Fruit fly (Drosophila melanogaster): Measurements from ENCODE around the gene CG33644.

Gene CG33644

DNA sequence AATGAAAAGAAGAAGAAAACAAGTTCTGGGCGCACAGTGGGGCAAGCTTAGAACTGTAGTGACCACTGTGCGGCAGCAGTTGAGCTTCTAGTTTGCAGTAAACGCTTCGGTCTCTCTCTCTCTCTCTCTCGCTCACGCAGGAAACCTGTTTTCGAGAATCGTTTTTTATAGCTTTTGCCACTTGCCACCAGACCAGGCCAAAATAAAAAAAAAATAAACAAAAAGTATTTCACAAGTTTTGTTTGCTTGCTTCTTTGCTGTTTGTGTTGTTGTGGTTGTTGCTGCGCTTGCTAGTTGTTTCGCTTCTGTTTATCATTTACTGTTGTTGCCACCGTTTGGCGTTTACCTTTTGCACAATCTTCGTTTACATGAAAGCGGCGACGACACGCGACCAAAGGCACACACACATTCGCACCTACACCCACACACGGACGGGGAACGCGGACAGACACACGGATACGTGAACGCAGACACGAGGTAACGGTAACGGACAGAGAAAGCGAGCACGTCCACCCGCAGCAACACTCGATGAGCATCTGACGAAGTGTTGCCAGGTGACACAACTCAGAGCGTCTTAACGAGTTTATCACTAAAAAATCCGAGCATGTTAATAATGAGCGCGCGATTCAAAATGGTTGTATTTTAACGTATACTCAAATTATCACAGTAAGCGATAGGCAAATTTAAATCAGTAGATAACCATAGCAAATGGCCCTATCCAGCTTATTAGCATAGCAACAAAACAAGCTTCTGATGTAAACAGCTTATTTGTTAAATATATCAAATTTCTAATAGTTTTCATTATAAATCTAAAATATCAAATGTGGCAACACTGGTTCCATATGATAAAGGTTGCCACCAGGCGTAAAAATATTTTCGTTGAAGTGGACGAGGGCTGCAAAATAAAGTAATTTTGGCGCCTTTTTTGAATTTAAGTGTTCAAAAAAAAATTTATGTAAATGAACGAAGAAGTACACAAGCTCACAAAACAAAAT is 17.2 kb downstream of the CG33644 start, which contains the start of gene B4 (continued):
- no peak for TF ChIP-seq CG14667 (GFP tag; IDR thresholded peaks at IDR 0.05)
- no peak for TF ChIP-seq Fer2 (tag; optimal IDR thresholded peaks at IDR 0.05)
- no peak for TF ChIP-seq CG7271 (tag; optimal IDR thresholded peaks at IDR 0.05)
- TF ChIP-seq dan (GFP tag; IDR thresholded peaks at IDR 0.05), result no peak
- no peak for TF ChIP-seq CG4617 (GFP tag; optimal IDR thresholded peaks at IDR 0.05; ENCODE audit: borderline replicate concordance)
- peak; percentile 39 for TF ChIP-seq CG9727 (GFP tag; optimal IDR thresholded peaks at IDR 0.05)
- TF ChIP-seq Opbp (GFP tag; IDR thresholded peaks at IDR 0.05; ENCODE audit: partially characterized antibody), result peak; percentile 72; the same call in 2 of the 3 replicates
- TF ChIP-seq Hr3 (GFP tag; optimal IDR thresholded peaks at IDR 0.05), result no peak
- no peak for TF ChIP-seq Atf6 (GFP tag; IDR thresholded peaks at IDR 0.05)
- TF ChIP-seq CG13287 (GFP tag; IDR thresholded peaks at IDR 0.05; ENCODE audit: partially characterized antibody), result peak; percentile 66
- peak; percentile 27 for TF ChIP-seq Ets97D (GFP tag; optimal IDR thresholded peaks at IDR 0.05)
- peak; percentile 20 for TF ChIP-seq CG3281 (GFP tag; optimal IDR thresholded peaks at IDR 0.05)
- peak; percentile 51 for TF ChIP-seq tup (GFP tag; optimal IDR thresholded peaks at IDR 0.05)
- TF ChIP-seq chif (GFP tag; optimal IDR thresholded peaks at IDR 0.05), result no peak
- no peak for TF ChIP-seq CG10366 (GFP tag; IDR thresholded peaks at IDR 0.05)
- peak; percentile 69 for TF ChIP-seq CG12769 (tag; optimal IDR thresholded peaks at IDR 0.05)
- TF ChIP-seq sisA (GFP tag; IDR thresholded peaks at IDR 0.05), result no peak
- 0 out of 2 replicates have a peak, but pooled peaks have one; percentile 5 for TF ChIP-seq ssp (GFP tag; IDR thresholded peaks at IDR 0.05)
- TF ChIP-seq CG12391 (tag; optimal IDR thresholded peaks at IDR 0.05), result no peak
- TF ChIP-seq MESR4 (GFP tag; optimal IDR thresholded peaks at IDR 0.05), result peak; percentile 51
- peak; percentile 6 for TF ChIP-seq pfk (GFP tag; optimal IDR thresholded peaks at IDR 0.05)
- no peak for TF ChIP-seq CG8765 (GFP tag; IDR thresholded peaks at IDR 0.05)
- no peak for TF ChIP-seq slp2 (GFP tag; optimal IDR thresholded peaks at IDR 0.05)
- peak; percentile 16 for TF ChIP-seq CG1233 (GFP tag; optimal IDR thresholded peaks at IDR 0.05)
- TF ChIP-seq CG18262 (tag; optimal IDR thresholded peaks at IDR 0.05), result no peak
- TF ChIP-seq CG11247 (GFP tag; IDR thresholded peaks at IDR 0.05), result no peak
- no peak; the same call in 2 of the 3 replicates for TF ChIP-seq row (GFP tag; IDR thresholded peaks at IDR 0.05)
- TF ChIP-seq ATbp (GFP tag; optimal IDR thresholded peaks at IDR 0.05), result peak; percentile 72
- peak; percentile 35; the same call in 1 of the 2 replicates for TF ChIP-seq nerfin-2 (GFP tag; IDR thresholded peaks at IDR 0.05; ENCODE audit: partially characterized antibody)
- TF ChIP-seq CG7556 (GFP tag; optimal IDR thresholded peaks at IDR 0.05), result no peak
- TF ChIP-seq CG4707 (GFP tag; optimal IDR thresholded peaks at IDR 0.05), result peak; percentile 73
- no peak for TF ChIP-seq fru (optimal IDR thresholded peaks at IDR 0.05)
- no peak for TF ChIP-seq CG10267 (tag; optimal IDR thresholded peaks at IDR 0.05)
- TF ChIP-seq CG10462 (GFP tag; optimal IDR thresholded peaks at IDR 0.05), result no peak
- no peak for TF ChIP-seq CG9817 (tag; optimal IDR thresholded peaks at IDR 0.05)
- TF ChIP-seq Dll (GFP tag; IDR thresholded peaks at IDR 0.05; ENCODE audit: partially characterized antibody), result no peak
- peak; percentile 30 for TF ChIP-seq salm (tag; optimal IDR thresholded peaks at IDR 0.05)
- TF ChIP-seq Scr (GFP tag; IDR thresholded peaks at IDR 0.05; ENCODE audit: partially characterized antibody), result no peak
- TF ChIP-seq bab2 (GFP tag; optimal IDR thresholded peaks at IDR 0.05), result no peak
- TF ChIP-seq CG17385 (GFP tag; optimal IDR thresholded peaks at IDR 0.05), result peak; percentile 46
- no peak for TF ChIP-seq fd96Cb (tag; optimal IDR thresholded peaks at IDR 0.05)
- no peak for TF ChIP-seq Ptx1 (GFP tag; IDR thresholded peaks at IDR 0.05)
- TF ChIP-seq vfl (GFP tag; optimal IDR thresholded peaks at IDR 0.05), result no peak
- TF ChIP-seq CG11560 (tag; IDR thresholded peaks at IDR 0.05), result no peak
- peak; percentile 49 for TF ChIP-seq unpg (GFP tag; optimal IDR thresholded peaks at IDR 0.05)
- peak; percentile 19 for TF ChIP-seq CG17568 (GFP tag; optimal IDR thresholded peaks at IDR 0.05)
- TF ChIP-seq zen (tag; optimal IDR thresholded peaks at IDR 0.05), result no peak
- peak; percentile 27 for TF ChIP-seq Max (GFP tag; optimal IDR thresholded peaks at IDR 0.05)

All from whole organism, embryonic.